Worm (Caenorhabditis elegans): ENCODE measurements around the gene F48B9.8.

The F48B9.8 gene

DNA sequence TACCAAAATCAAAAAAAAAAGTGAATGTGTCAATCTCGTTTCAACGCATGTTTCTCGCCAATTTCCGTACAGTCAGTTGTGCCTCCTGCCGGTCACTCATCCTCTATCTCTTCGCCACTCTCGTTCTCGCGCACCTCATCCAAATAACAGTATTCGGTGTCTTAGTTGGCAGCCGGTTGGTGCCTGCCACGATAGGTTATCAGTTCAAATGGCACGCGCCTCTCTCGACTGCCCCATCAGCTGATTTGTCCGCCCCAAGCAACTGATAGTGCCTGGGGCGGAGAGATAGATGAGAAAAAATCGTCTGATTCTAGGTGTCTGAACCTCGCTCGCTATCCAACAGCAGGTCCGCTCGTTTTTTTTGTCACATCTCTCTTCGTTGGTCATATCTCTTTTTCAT is 38.9 kb upstream of the F48B9.8 start (continued):
- TF ChIP-seq egl-27 (tag; optimal IDR thresholded peaks at IDR 0.05) (no peak), zfp-2 (tag; optimal IDR thresholded peaks at IDR 0.05) (no peak), zag-1 (tag; optimal IDR thresholded peaks at IDR 0.05) (no peak), cey-2 (tag; optimal IDR thresholded peaks at IDR 0.05; ENCODE audit: borderline replicate concordance, insufficient read depth) (no peak), snpc-4 (tag; optimal IDR thresholded peaks at IDR 0.05) (no peak), saeg-2 (GFP tag; IDR thresholded peaks at IDR 0.05) (no peak), nhr-76 (tag; optimal IDR thresholded peaks at IDR 0.05) (no peak), dmd-9 (GFP tag; IDR thresholded peaks at IDR 0.05) (no peak), ceh-28 (tag; optimal IDR thresholded peaks at IDR 0.05) (no peak), unc-130 (GFP tag; optimal IDR thresholded peaks at IDR 0.05) (no peak), gei-8 (GFP tag; optimal IDR thresholded peaks at IDR 0.05) (no peak), lim-7 (GFP tag; IDR thresholded peaks at IDR 0.05) (no peak), ceh-62 (tag; optimal IDR thresholded peaks at IDR 0.05) (no peak), skn-1 (tag; optimal IDR thresholded peaks at IDR 0.05) (no peak), sdz-12 (GFP tag; optimal IDR thresholded peaks at IDR 0.05) (no peak), nhr-102 (tag; optimal IDR thresholded peaks at IDR 0.05) (peak; percentile 25), mes-2 (tag; optimal IDR thresholded peaks at IDR 0.05; ENCODE audit: poor library complexity, severe bottlenecking) (no peak), spr-1 (tag; optimal IDR thresholded peaks at IDR 0.05) (no peak), ctbp-1 (GFP tag; IDR thresholded peaks at IDR 0.05) (no peak), madf-9 (GFP tag; conservative IDR thresholded peaks at IDR 0.05) (no peak), dve-1 (tag; optimal IDR thresholded peaks at IDR 0.05; ENCODE audit: insufficient read depth) (peak; percentile 60), hlh-11 (tag; optimal IDR thresholded peaks at IDR 0.05) (peak; percentile 95), hif-1 (tag; optimal IDR thresholded peaks at IDR 0.05) (peak in 1 of 2 experiments; percentile 44), rbr-2 (tag; optimal IDR thresholded peaks at IDR 0.05) (no peak), ceh-32 (tag; optimal IDR thresholded peaks at IDR 0.05; ENCODE audit: poor library complexity) (no peak), nhr-10 (tag; optimal IDR thresholded peaks at IDR 0.05) (no peak), snpc-1.2 (GFP tag; IDR thresholded peaks at IDR 0.05) (no peak), nhr-28 (tag; optimal IDR thresholded peaks at IDR 0.05) (peak; percentile 86), T26A8.4 (GFP tag; IDR thresholded peaks at IDR 0.05) (no peak), nhr-237 (tag; optimal IDR thresholded peaks at IDR 0.05) (no peak), F44E2.7 (GFP tag; IDR thresholded peaks at IDR 0.05) (no peak), F49E8.2 (tag; optimal IDR thresholded peaks at IDR 0.05; ENCODE audit: borderline replicate concordance) (no peak), mxl-3 (GFP tag; optimal IDR thresholded peaks at IDR 0.05) (peak; percentile 87), nhr-77 (tag; optimal IDR thresholded peaks at IDR 0.05) (peak; percentile 52), F26F4.8 (GFP tag; conservative IDR thresholded peaks at IDR 0.05) (no peak), lin-15B (tag; optimal IDR thresholded peaks at IDR 0.05) (no peak), mxl-2 (GFP tag; conservative IDR thresholded peaks at IDR 0.05) (no peak), Y105C5A.15 (GFP tag; IDR thresholded peaks at IDR 0.05) (no peak), ZK337.2 (GFP tag; IDR thresholded peaks at IDR 0.05) (no peak), php-3 (GFP tag; IDR thresholded peaks at IDR 0.05) (no peak), lin-39 (tag; optimal IDR thresholded peaks at IDR 0.05) (no peak), hmg-1.1 (GFP tag; IDR thresholded peaks at IDR 0.05) (peak; percentile 31; the same call in 1 of the 2 replicates), nhr-25 (tag; optimal IDR thresholded peaks at IDR 0.05; ENCODE audit: borderline replicate concordance, insufficient read depth) (no peak), F10B5.3 (tag; optimal IDR thresholded peaks at IDR 0.05) (no peak), vab-7 (GFP tag; IDR thresholded peaks at IDR 0.05) (no peak), ceh-20 (GFP tag; IDR thresholded peaks at IDR 0.05) (no peak), D1046.2 (GFP tag; IDR thresholded peaks at IDR 0.05) (no peak), pqm-1 (tag; optimal IDR thresholded peaks at IDR 0.05) (no peak), ceh-44 (GFP tag; IDR thresholded peaks at IDR 0.05) (no peak), dmd-8 (GFP tag; IDR thresholded peaks at IDR 0.05) (no peak), egl-43 (GFP tag; IDR thresholded peaks at IDR 0.05) (no peak), daf-19 (GFP tag; conservative IDR thresholded peaks at IDR 0.05) (no peak)

All from whole organism, L4 larva.